Fruit fly (Drosophila melanogaster): ENCODE measurements around the gene dy.

The dy gene

dm6 chrX:11788187-11788870 lies 9.7 kb upstream of the dy start (continued):
- TF ChIP-seq Ravus (GFP tag; IDR thresholded peaks at IDR 0.05) (no peak), gem (tag; optimal IDR thresholded peaks at IDR 0.05) (peak; percentile 85), CG14050 (GFP tag; IDR thresholded peaks at IDR 0.05) (peak; percentile 66), Xbp1 (GFP tag; optimal IDR thresholded peaks at IDR 0.05) (peak; percentile 81), ttk (GFP tag; IDR thresholded peaks at IDR 0.05) (peak; percentile 46; the same call in 1 of the 2 replicates), CG1647 (GFP tag; optimal IDR thresholded peaks at IDR 0.05) (peak; percentile 57), crc (GFP tag; optimal IDR thresholded peaks at IDR 0.05) (no peak), CG11504 (tag; optimal IDR thresholded peaks at IDR 0.05) (peak; percentile 86), Bteb2 (GFP tag; optimal IDR thresholded peaks at IDR 0.05) (peak; percentile 35), cwo (GFP tag; optimal IDR thresholded peaks at IDR 0.05) (peak; percentile 70), slou (GFP tag; optimal IDR thresholded peaks at IDR 0.05) (no peak), tup (GFP tag; optimal IDR thresholded peaks at IDR 0.05) (no peak), klu (GFP tag; IDR thresholded peaks at IDR 0.05) (0 out of 2 replicates have a peak, but pooled peaks have one; percentile 52), CG14014 (GFP tag; IDR thresholded peaks at IDR 0.05) (peak; percentile 65), prd (optimal IDR thresholded peaks at IDR 0.05) (no peak), prd (GFP tag; IDR thresholded peaks at IDR 0.05) (peak; percentile 81), CG12071 (GFP tag; optimal IDR thresholded peaks at IDR 0.05) (peak; percentile 71), CG10209 (GFP tag; optimal IDR thresholded peaks at IDR 0.05) (peak; percentile 70), danr (GFP tag; IDR thresholded peaks at IDR 0.05) (peak; percentile 61), Kr (GFP tag; optimal IDR thresholded peaks at IDR 0.05) (no peak), CG2875 (GFP tag; optimal IDR thresholded peaks at IDR 0.05) (peak; percentile 44), CG7963 (GFP tag; IDR thresholded peaks at IDR 0.05; ENCODE audit: partially characterized antibody) (no peak), C15 (GFP tag; IDR thresholded peaks at IDR 0.05) (no peak), nerfin-2 (GFP tag; IDR thresholded peaks at IDR 0.05; ENCODE audit: partially characterized antibody) (no peak), jing (GFP tag; optimal IDR thresholded peaks at IDR 0.05) (peak; percentile 58), HLH3B (GFP tag; IDR thresholded peaks at IDR 0.05) (peak; percentile 72), Blimp-1 (GFP tag; optimal IDR thresholded peaks at IDR 0.05) (peak; percentile 69), CG17802 (tag; optimal IDR thresholded peaks at IDR 0.05) (peak; percentile 32), gsb-n (tag; optimal IDR thresholded peaks at IDR 0.05) (peak; percentile 49), odd (GFP tag; optimal IDR thresholded peaks at IDR 0.05) (peak; percentile 54), CG12104 (GFP tag; optimal IDR thresholded peaks at IDR 0.05) (peak; percentile 42), CG8924 (tag; optimal IDR thresholded peaks at IDR 0.05) (peak; percentile 79), ken (GFP tag; IDR thresholded peaks at IDR 0.05) (peak; percentile 81), Drgx (GFP tag; IDR thresholded peaks at IDR 0.05) (peak; percentile 85), CG18764 (GFP tag; optimal IDR thresholded peaks at IDR 0.05) (peak; percentile 16), otp (GFP tag; IDR thresholded peaks at IDR 0.05) (peak; percentile 79), al (GFP tag; IDR thresholded peaks at IDR 0.05) (0 out of 2 replicates have a peak, but pooled peaks have one; percentile 28), PHDP (tag; optimal IDR thresholded peaks at IDR 0.05) (peak; percentile 75), CG8359 (GFP tag; optimal IDR thresholded peaks at IDR 0.05; ENCODE audit: borderline replicate concordance) (peak; percentile 19), NK7.1 (GFP tag; optimal IDR thresholded peaks at IDR 0.05) (peak; percentile 10), tgo (GFP tag; IDR thresholded peaks at IDR 0.05) (peak; percentile 79), da (GFP tag; optimal IDR thresholded peaks at IDR 0.05) (no peak), CG4820 (GFP tag; optimal IDR thresholded peaks at IDR 0.05) (peak; percentile 67), CG6854 (GFP tag; optimal IDR thresholded peaks at IDR 0.05) (peak; percentile 46), Eip74EF (GFP tag; optimal IDR thresholded peaks at IDR 0.05) (peak in 1 of 2 experiments; percentile 54), ci (GFP tag; IDR thresholded peaks at IDR 0.05) (peak; percentile 92), CG5953 (GFP tag; IDR thresholded peaks at IDR 0.05) (peak; percentile 65), MBD-R2 (GFP tag; IDR thresholded peaks at IDR 0.05) (no peak; the same call in 1 of the 2 replicates), Fer2 (tag; optimal IDR thresholded peaks at IDR 0.05) (peak; percentile 3)
